Fruit fly (Drosophila melanogaster) whole organism, prepupa: ENCODE data around the gene CG33721.

Experiments used
- CG10669 ChIP-seq: fragments of 200-800 bp; sonication (Bioruptor generic); optimal IDR thresholded peaks from 3 replicates; lab custom pipeline; 2018; ENCODE audit warnings: missing biosample characterization, mild to moderate bottlenecking, missing genetic modification characterization, moderate library complexity
- CG11294 ChIP-seq: fragments of 200-800 bp; sonication (Bioruptor generic); IDR thresholded peaks from 2 replicates; pipeline ENCODE4 v1.3.6; 2022; ENCODE audit warnings: missing biosample characterization, missing genetic modification characterization
- CG16779 ChIP-seq: fragments of 200-800 bp; sonication (Bioruptor generic); optimal IDR thresholded peaks from 3 replicates; lab custom pipeline; 2017; ENCODE audit warnings: missing biosample characterization, mild to moderate bottlenecking, missing genetic modification characterization
- CG3919 ChIP-seq: fragments of 200-800 bp; sonication (Bioruptor generic); optimal IDR thresholded peaks from 3 replicates; lab custom pipeline; 2016; ENCODE audit warnings: missing biosample characterization, missing genetic modification characterization
- CG6163 ChIP-seq: fragments of 200-800 bp; sonication (Bioruptor generic); IDR thresholded peaks from 3 replicates; pipeline ENCODE4 v1.3.6; 2022; ENCODE audit warnings: missing biosample characterization, missing genetic modification characterization
- CG6854 ChIP-seq: fragments of 200-800 bp; sonication (Bioruptor generic); optimal IDR thresholded peaks from 2 replicates; lab custom pipeline; 2017; ENCODE audit warnings: missing biosample characterization, mild to moderate bottlenecking, missing genetic modification characterization
- Hr38 ChIP-seq: sonication (Bioruptor generic); optimal IDR thresholded peaks from 2 replicates; lab custom pipeline; 2016; ENCODE audit warnings: missing biosample characterization, missing genetic modification characterization
- Hr39 ChIP-seq: fragments of 200-800 bp; sonication (Bioruptor generic); optimal IDR thresholded peaks from 2 replicates; lab custom pipeline; 2016; ENCODE audit warnings: missing biosample characterization, missing genetic modification characterization
- Sox14 ChIP-seq: fragments of 200-800 bp; sonication (Bioruptor generic); optimal IDR thresholded peaks from 3 replicates; lab custom pipeline; 2016; ENCODE audit warnings: missing biosample characterization, missing genetic modification characterization
- fd59A ChIP-seq: fragments of 200-800 bp; sonication (Bioruptor generic); optimal IDR thresholded peaks from 2 replicates; lab custom pipeline; 2017; ENCODE audit warnings: missing biosample characterization, mild to moderate bottlenecking, missing genetic modification characterization, missing genetic modification reagents
- spab ChIP-seq: fragments of 200-800 bp; sonication (Bioruptor generic); optimal IDR thresholded peaks from 2 replicates; lab custom pipeline; 2017; ENCODE audit warnings: missing biosample characterization, mild to moderate bottlenecking, missing genetic modification characterization, missing genetic modification reagents
- ss ChIP-seq, 2 experiments: fragments of 200-800 bp; sonication (Bioruptor generic); optimal IDR thresholded peaks; 2 replicates in 1 of 2; 3 replicates in 1 of 2; lab custom pipeline; 2017 to 2018; ENCODE audit warnings: mild to moderate bottlenecking in 2 of 2, missing biosample characterization in 2 of 2, missing genetic modification characterization in 2 of 2, moderate library complexity in 1 of 2
- vri ChIP-seq: fragments of 200-800 bp; sonication (Bioruptor generic); optimal IDR thresholded peaks from 3 replicates; lab custom pipeline; 2016; ENCODE audit warnings: missing biosample characterization, mild to moderate bottlenecking, missing genetic modification characterization

DNA sequence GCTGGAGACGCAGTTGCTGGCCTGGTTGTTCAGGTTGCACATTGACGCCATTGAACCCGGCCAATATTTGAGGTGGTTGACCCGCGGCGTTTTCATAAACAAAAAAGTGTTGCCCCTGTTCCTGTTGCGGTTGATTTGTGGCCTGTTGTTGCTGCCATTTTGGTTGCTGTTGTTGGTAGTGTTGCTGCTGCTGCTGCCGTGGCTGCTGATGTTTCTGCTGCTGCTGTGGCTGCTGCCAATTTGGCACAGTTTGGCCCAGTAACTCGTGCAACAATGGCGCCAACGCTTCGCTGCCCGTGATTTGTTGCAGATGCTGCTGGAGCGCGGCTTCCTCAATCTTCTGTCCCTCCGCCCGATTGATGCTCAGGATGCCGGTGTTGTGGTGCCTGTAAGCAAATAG, 10.8 kb downstream of the CG33721 start:
- TF ChIP-seq CG16779 (tag; lab: Kevin White, UChicago) (no peak), CG11294 (GFP tag; lab: Robert Waterston, UW) (no peak), CG6163 (GFP tag; lab: Robert Waterston, UW) (no peak), Sox14 (no peak), fd59A (GFP tag; lab: Kevin White, UChicago) (no peak), vri (GFP tag; lab: Kevin White, UChicago) (no peak), CG3919 (GFP tag; lab: Kevin White, UChicago) (no peak), spab (GFP tag; lab: Kevin White, UChicago) (no peak), ss (GFP tag; optimal IDR thresholded peaks at IDR 0.05; lab: Kevin White, UChicago) (no peak), Hr39 (GFP tag; lab: Kevin White, UChicago) (no peak), CG6854 (GFP tag; lab: Kevin White, UChicago) (no peak), Hr38 (GFP tag; lab: Kevin White, UChicago) (no peak), CG10669 (GFP tag; lab: Kevin White, UChicago) (no peak)
